Worm (Caenorhabditis elegans) whole organism, L2 larva: Measurements from ENCODE around the gene ZC15.1.

Experiments
- C34F6.9 ChIP-seq: fragments of 150-350 bp; optimal IDR thresholded peaks from 2 replicates; lab custom pipeline; 2014; ENCODE audit warnings: missing biosample characterization, missing genetic modification characterization
- alr-1 ChIP-seq: fragments of 150-350 bp; optimal IDR thresholded peaks from 2 replicates; lab custom pipeline; 2014; ENCODE audit warnings: missing biosample characterization, missing genetic modification characterization
- ama-1 ChIP-seq: fragments of 150-350 bp; optimal IDR thresholded peaks from 2 replicates; lab custom pipeline; 2018; ENCODE audit warnings: inconsistent platforms
- dmd-4 ChIP-seq: sonication (generic microtip); optimal IDR thresholded peaks from 2 replicates; lab custom pipeline; 2017; ENCODE audit warnings: missing biosample characterization, missing genetic modification characterization
- gmeb-1 ChIP-seq: fragments of 150-350 bp; optimal IDR thresholded peaks from 2 replicates; lab custom pipeline; 2014; ENCODE audit warnings: missing biosample characterization, missing genetic modification characterization
- lin-13 ChIP-seq: fragments of 150-350 bp; optimal IDR thresholded peaks from 2 replicates; lab custom pipeline; 2014; ENCODE audit warnings: missing biosample characterization, missing genetic modification reagents, missing genetic modification characterization
- lsy-2 ChIP-seq, 2 experiments: fragments of 150-350 bp in 1 of 2; sonication (generic microtip) in 1 of 2; optimal IDR thresholded peaks; 2 replicates each; lab custom pipeline; 2014 to 2017; ENCODE audit warnings: missing biosample characterization in 2 of 2, missing genetic modification characterization in 2 of 2
- mab-5 ChIP-seq: fragments of 150-350 bp; optimal IDR thresholded peaks from 2 replicates; lab custom pipeline; 2014; ENCODE audit warnings: missing biosample characterization, missing genetic modification characterization
- mbf-1 ChIP-seq: sonication (generic microtip); optimal IDR thresholded peaks from 2 replicates; lab custom pipeline; 2017; ENCODE audit warnings: missing biosample characterization, missing genetic modification characterization
- nhr-10 ChIP-seq: sonication (generic microtip); optimal IDR thresholded peaks from 2 replicates; lab custom pipeline; 2017; ENCODE audit warnings: missing biosample characterization, missing genetic modification characterization
- nhr-11 ChIP-seq: fragments of 150-350 bp; optimal IDR thresholded peaks from 2 replicates; lab custom pipeline; 2014; ENCODE audit warnings: missing biosample characterization, missing genetic modification characterization
- nhr-21 ChIP-seq: fragments of 150-350 bp; optimal IDR thresholded peaks from 2 replicates; lab custom pipeline; 2014; ENCODE audit warnings: missing biosample characterization, missing genetic modification characterization
- nhr-23 ChIP-seq: fragments of 150-350 bp; optimal IDR thresholded peaks from 2 replicates; lab custom pipeline; 2014; ENCODE audit warnings: missing biosample characterization, missing genetic modification reagents, missing genetic modification characterization
- nhr-6 ChIP-seq: fragments of 150-350 bp; optimal IDR thresholded peaks from 2 replicates; lab custom pipeline; 2014; ENCODE audit warnings: missing biosample characterization, missing genetic modification characterization
- sem-4 ChIP-seq: fragments of 150-350 bp; optimal IDR thresholded peaks from 2 replicates; lab custom pipeline; 2014; ENCODE audit warnings: missing biosample characterization, missing genetic modification reagents, missing genetic modification characterization
- sma-9 ChIP-seq, 2 experiments: fragments of 150-350 bp in 1 of 2; sonication (generic microtip) in 1 of 2; optimal IDR thresholded peaks; 2 replicates each; lab custom pipeline; 2014 to 2016; ENCODE audit warnings: missing genetic modification characterization in 2 of 2, mild to moderate bottlenecking in 1 of 2, missing biosample characterization in 1 of 2, missing compliant biosample characterization in 1 of 2, missing genetic modification reagents in 1 of 2, moderate library complexity in 1 of 2
- snpc-4 ChIP-seq: fragments of 150-350 bp; optimal IDR thresholded peaks from 2 replicates; lab custom pipeline; 2014; ENCODE audit warnings: missing biosample characterization, missing genetic modification characterization
- unc-39 ChIP-seq: fragments of 150-350 bp; optimal IDR thresholded peaks from 2 replicates; lab custom pipeline; 2014; ENCODE audit warnings: missing biosample characterization, missing genetic modification characterization

Gene ZC15.1

ce11 chrV:20356472-20356871, 50.6 kb downstream of the ZC15.1 start, which contains the start of gene grd-11:
TSS of gene grd-11 (plus strand) at chrV:20356772.
- TF ChIP-seq alr-1 (tag; lab: Kevin White, UChicago): no peak
- TF ChIP-seq nhr-11 (tag; lab: Kevin White, UChicago): no peak
- no peak for TF ChIP-seq C34F6.9 (tag; lab: Kevin White, UChicago)
- TF ChIP-seq ama-1: no peak
- TF ChIP-seq gmeb-1 (tag; lab: Kevin White, UChicago): no peak
- TF ChIP-seq unc-39: no peak
- no peak for TF ChIP-seq lsy-2 (tag; optimal IDR thresholded peaks at IDR 0.05; lab: Kevin White, UChicago)
- TF ChIP-seq sma-9 (GFP tag; optimal IDR thresholded peaks at IDR 0.05; lab: Kevin White, UChicago): no peak
- no peak for TF ChIP-seq sma-9 (tag; optimal IDR thresholded peaks at IDR 0.05; lab: Kevin White, UChicago)
- no peak for TF ChIP-seq nhr-23
- TF ChIP-seq mbf-1 (tag; lab: Kevin White, UChicago): no peak
- TF ChIP-seq mab-5 (tag; lab: Kevin White, UChicago): no peak
- no peak for TF ChIP-seq nhr-6 (tag; lab: Kevin White, UChicago)
- TF ChIP-seq nhr-10: no peak
- TF ChIP-seq sem-4: no peak
- TF ChIP-seq snpc-4 (tag; lab: Kevin White, UChicago): no peak
- no peak for TF ChIP-seq nhr-21 (tag; lab: Kevin White, UChicago)
- no peak for TF ChIP-seq lin-13 (GFP tag; lab: Kevin White, UChicago)
- TF ChIP-seq dmd-4 (tag; lab: Kevin White, UChicago): no peak
- TF ChIP-seq, all 48 proteins: peak for 0
